Worm (Caenorhabditis elegans) whole organism, L4/young adult: Measurements from ENCODE around the gene ttr-18.

Experiments
- W03F9.2 ChIP-seq: fragments of 150-350 bp; optimal IDR thresholded peaks from 2 replicates; lab custom pipeline; 2014; ENCODE audit warnings: missing biosample characterization, missing genetic modification characterization
- dao-5 ChIP-seq: sonication (generic microtip); optimal IDR thresholded peaks from 2 replicates; lab custom pipeline; 2016; ENCODE audit warnings: missing genotype, missing genetic modification characterization, moderate library complexity, missing compliant biosample characterization
- him-1 ChIP-seq: sonication (generic microtip); optimal IDR thresholded peaks from 2 replicates; lab custom pipeline; 2016; ENCODE audit warnings: missing genotype, missing genetic modification reagents, missing genetic modification characterization, missing compliant biosample characterization

The ttr-18 gene

DNA sequence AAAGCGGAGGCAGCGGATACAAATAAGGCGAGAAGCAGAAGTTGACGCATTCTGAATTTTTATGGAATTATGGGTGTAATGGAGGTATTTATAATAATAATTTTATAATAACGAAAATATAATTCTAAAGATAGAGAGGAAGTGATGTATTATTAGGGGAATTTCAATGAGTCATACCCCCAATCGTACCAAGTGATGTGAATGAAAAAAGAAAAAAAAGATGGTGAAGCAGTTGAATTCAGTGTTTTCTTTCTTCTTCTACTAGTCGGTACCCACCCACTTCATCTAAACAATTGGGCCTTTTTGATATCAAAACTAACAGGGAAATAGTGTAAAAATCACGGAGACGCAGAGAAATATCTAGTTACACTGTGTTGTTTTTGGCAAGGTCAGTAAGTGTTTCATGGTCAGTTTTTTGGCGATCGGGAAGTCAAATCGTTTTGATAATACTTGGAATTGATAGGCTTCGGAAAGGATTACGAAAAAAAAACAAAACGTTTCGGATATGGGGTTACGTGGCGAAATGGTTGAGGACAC is at the start of gene ttr-18:
TSS of gene ttr-18 (minus strand) at position 51 of the 537 bp plus-strand sequence.
- TF ChIP-seq W03F9.2 (tag; lab: Kevin White, UChicago) (no peak), him-1 (tag; lab: Kevin White, UChicago) (no peak), dao-5 (tag; lab: Kevin White, UChicago) (no peak)

DNA sequence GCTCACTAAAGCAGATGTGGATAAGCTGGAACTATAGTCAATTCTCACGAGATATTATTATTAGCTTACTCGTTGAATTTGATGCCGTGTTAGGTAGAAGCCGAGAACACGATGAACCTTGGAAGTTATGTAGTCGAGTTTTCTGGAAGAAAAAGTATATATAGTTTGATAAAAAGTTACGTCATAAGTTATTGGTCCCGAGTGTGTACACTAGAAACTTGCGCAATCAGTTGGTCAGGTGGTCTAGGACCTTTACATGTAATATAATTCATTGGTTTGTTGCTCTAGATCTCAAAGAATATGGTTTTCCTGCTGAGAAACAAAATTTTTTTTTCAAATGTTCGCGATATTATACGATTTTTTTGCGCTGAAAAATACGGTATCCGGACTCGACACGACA is 49.4 kb upstream of the ttr-18 start:
- no peak for TF ChIP-seq dao-5 (tag; lab: Kevin White, UChicago)
- TF ChIP-seq W03F9.2 (tag; lab: Kevin White, UChicago): no peak

DNA sequence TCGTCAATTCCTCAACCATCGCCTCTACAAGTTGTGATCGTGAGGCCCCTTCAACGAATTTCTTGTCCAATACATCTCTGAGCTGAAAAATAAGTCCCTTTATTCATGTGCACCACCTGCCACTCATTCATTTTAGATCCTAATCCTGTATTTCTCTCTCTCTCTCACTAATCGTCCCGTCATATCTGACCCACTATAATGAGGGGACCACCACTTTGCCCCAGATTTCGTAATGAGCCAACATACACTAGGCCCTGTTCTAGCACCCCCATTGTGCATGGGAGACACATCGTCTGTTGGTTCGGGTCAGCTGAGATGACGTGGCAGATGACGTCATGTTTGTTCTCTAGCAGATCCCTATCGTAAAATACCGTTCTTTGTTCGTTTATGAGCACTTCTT is 48.9 kb upstream of the ttr-18 start:
- TF ChIP-seq dao-5 (tag; lab: Kevin White, UChicago) (no peak), W03F9.2 (tag; lab: Kevin White, UChicago) (no peak), him-1 (tag; lab: Kevin White, UChicago) (no peak)

DNA sequence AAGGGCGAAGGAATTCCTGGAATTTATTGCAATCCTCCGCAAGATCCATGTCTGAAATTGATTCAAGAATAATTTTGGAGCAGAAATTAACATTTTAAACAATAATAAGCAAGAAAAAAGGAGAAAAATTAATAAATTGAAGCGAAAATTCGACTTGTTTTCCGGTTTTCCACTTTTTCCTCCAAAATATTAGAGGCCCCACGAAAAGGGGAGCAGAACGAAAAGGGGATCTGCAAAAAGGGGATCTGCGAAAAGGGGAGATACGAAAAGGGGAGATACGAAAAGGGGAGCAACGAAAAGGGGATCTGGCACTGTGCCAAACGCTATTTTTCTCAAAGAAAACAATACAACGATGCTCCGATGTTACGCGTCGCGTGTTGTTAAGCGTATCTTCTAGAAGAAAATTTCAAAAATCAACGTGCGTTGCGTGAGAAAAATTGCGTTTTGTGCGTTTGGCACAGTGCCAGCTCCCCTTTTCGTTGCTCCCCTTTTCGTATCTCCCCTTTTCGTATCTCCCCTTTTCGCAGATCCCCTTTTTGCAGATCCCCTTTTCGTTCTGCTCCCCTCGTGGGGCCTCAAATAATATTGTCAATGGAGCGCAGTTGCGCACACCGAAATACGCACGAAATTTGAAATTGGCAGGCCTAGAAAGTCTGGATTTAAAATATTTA is 48.0 kb upstream of the ttr-18 start, which contains the start of gene Y62F5A.12:
TSS of gene Y62F5A.12 (minus strand) at position 51 of the 671 bp plus-strand sequence.
- TF ChIP-seq him-1 (tag; lab: Kevin White, UChicago) (peak; percentile 62), W03F9.2 (tag; lab: Kevin White, UChicago) (peak; percentile 57)

DNA sequence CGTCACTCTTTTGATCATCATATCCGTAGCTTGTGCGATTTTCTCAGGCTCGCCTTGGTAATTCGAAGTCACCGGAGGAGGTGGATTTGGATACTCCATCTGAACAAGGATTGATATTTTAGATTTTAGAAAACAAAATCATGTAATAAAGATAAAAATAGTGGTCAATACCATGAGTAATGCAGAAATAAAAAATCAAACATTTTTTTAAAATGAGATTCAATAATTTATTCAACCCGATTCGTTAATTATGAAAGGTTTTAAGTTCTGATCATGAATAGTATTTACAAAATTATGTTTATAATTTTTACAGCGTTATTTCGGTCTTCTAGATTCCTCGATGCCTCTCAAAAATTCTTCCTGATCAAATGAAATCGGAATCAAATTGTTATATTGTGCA is 47.2 kb upstream of the ttr-18 start, which contains the start of gene mdt-8:
TSS of gene mdt-8 (minus strand) at position 101 of the 400 bp plus-strand sequence.
- TF ChIP-seq W03F9.2 (tag; lab: Kevin White, UChicago): no peak
- TF ChIP-seq dao-5 (tag; lab: Kevin White, UChicago): no peak
- TF ChIP-seq him-1 (tag; lab: Kevin White, UChicago): no peak

DNA sequence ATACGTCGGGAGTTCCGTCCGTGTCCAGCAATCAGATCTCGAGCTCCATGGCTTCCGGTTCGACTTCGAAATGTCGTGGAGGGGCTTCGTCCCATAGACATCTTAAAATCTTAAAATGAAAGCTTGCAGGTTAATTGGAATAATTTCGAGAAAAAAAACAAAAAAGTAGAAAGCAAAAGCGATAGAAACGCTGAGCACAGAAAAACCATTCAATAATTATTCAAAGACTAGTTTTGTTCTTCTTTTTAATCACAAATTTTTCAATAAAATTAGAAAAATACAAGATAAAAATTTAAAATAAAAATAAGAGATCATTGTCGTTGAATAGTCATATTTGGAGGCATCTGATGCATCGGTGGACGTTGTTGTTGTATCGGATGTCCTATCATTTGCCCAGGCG is 40.4 kb upstream of the ttr-18 start, which contains the start of gene age-1:
TSS of gene age-1 (minus strand) at position 101 of the 400 bp plus-strand sequence.
- TF ChIP-seq dao-5 (tag; lab: Kevin White, UChicago) (no peak), him-1 (tag; lab: Kevin White, UChicago) (no peak), W03F9.2 (tag; lab: Kevin White, UChicago) (no peak)

DNA sequence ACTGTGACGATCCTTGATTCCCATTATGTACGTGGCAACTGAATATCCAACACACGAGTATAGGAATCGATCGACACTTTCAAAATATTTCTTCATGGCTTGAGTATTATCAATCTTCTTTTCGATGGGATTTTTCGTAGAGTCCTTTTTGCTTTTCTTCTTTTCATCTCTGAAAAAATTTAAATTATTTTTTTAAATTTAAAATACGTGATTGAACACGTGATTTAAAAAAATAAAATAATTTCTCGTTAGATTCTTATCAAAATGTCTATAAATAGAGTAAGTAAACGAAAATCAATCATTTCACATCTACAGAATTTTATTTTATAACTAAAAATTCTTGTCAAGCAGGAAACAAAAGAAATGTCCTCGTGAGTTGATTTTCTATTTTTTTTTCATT is 34.8 kb upstream of the ttr-18 start, which contains the start of gene Y62F5A.10:
TSS of gene Y62F5A.10 (plus strand) at position 301 of the 400 bp plus-strand sequence.
- TF ChIP-seq dao-5 (tag; lab: Kevin White, UChicago) (no peak), W03F9.2 (tag; lab: Kevin White, UChicago) (no peak), him-1 (tag; lab: Kevin White, UChicago) (no peak)

DNA sequence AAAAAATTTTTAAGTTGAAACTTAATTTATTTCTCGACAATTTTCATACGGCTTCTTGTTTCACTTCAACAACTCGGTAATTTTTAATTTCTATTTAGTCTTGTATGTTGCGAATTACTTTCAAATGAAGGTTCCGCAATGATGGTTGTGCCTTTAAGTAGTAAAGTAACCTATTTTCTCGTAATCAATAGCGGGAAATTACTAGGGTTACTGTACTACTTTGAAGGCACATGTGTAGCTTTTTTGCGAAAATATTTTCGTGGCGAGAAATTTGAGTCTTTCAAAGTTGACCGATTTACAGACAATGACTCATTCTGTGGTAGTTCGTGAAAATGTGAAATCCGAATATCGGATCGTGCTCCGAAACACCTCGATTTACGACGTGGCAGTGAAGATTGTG is 31.6 kb upstream of the ttr-18 start, which contains the start of gene B0334.10:
TSS of gene B0334.10 (plus strand) at position 301 of the 400 bp plus-strand sequence.
- no peak for TF ChIP-seq W03F9.2 (tag; lab: Kevin White, UChicago)
- no peak for TF ChIP-seq him-1 (tag; lab: Kevin White, UChicago)
- TF ChIP-seq dao-5 (tag; lab: Kevin White, UChicago): no peak

DNA sequence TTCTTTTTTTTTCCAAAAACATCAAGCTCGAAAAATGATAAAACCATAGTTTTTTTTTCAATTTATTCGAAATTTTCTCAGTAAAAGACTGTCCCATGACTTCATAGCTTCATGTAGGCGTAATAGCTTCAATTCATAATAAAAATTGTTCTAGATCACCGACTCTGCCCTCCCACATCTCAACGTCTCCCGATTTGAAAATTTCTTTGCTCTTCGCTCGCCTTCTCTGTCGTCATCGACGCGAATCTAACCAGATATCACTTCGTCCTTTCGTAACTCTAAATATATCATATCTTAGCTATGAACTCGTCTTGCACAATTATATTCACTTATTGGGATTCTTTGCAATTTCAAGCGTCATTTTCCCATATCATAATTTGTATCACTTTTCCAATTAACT is 28.2 kb upstream of the ttr-18 start, which contains the start of gene srh-44:
TSS of gene srh-44 (plus strand) at position 301 of the 400 bp plus-strand sequence.
- no peak for TF ChIP-seq W03F9.2 (tag; lab: Kevin White, UChicago)
- TF ChIP-seq dao-5 (tag; lab: Kevin White, UChicago): no peak
- no peak for TF ChIP-seq him-1 (tag; lab: Kevin White, UChicago)

DNA sequence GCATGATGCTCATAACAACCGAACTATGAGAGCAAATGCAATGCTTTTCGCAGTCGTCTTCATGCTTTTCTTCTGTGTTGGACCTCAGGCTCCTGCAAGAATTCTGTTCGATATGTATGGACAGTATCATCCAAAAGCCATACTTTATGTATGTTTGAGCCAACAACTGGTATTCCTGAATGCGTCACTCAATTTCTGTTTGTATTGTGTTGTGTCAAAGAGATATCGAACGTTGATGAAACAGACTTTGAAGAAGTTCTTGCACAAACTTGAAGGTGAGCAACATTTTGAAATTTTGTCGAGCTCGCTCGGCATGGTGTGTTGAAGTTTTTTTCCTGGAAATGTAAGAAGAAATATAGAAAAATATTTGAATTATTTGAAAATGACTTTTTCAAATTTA is 26.4 kb upstream of the ttr-18 start:
- no peak for TF ChIP-seq dao-5 (tag; lab: Kevin White, UChicago)
- no peak for TF ChIP-seq W03F9.2 (tag; lab: Kevin White, UChicago)
- TF ChIP-seq him-1 (tag; lab: Kevin White, UChicago): no peak

DNA sequence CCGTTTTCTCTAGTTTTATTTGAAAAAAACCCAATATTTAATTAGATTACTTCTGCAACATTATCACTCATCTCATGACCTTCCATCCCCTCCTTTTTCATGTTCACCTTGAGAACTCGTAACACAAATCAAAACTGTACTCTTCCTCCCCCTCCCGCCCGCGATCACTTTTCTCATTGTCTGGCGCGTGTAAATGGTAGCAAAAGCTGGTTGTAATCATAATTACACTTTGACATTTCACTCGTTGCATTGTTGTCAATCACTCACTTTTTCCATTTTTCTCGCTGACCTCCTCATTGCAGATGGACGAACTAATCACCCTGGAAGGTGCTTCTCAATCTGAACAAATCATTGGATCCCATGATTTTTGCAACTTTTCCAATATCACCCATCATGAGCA is 23.8 kb upstream of the ttr-18 start, which contains the start of gene npr-41:
TSS of gene npr-41 (plus strand) at position 301 of the 400 bp plus-strand sequence.
- TF ChIP-seq him-1 (tag; lab: Kevin White, UChicago) (no peak), W03F9.2 (tag; lab: Kevin White, UChicago) (no peak), dao-5 (tag; lab: Kevin White, UChicago) (no peak)

DNA sequence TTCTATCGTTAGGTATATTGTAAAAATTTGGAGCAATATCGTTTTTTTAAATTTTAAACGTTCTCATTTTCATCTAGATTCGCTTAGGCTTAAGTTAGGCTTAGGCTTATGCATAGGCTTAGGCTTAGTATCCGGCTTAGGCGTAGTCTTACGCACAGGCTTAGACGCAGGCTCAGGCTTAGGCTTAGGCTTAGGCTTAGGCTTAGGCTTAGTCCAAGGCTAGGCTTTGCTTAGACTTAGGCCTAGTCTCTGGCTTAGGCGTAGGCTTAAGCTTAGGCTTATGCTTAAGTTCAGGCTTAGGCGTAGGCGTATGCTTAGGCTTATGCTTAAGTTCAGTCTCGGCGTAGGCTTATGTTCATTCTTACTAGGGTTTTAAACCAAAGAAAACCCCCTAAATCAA is 17.2 kb upstream of the ttr-18 start:
- no peak for TF ChIP-seq W03F9.2 (tag; lab: Kevin White, UChicago)
- TF ChIP-seq dao-5 (tag; lab: Kevin White, UChicago): no peak
- no peak for TF ChIP-seq him-1 (tag; lab: Kevin White, UChicago)

DNA sequence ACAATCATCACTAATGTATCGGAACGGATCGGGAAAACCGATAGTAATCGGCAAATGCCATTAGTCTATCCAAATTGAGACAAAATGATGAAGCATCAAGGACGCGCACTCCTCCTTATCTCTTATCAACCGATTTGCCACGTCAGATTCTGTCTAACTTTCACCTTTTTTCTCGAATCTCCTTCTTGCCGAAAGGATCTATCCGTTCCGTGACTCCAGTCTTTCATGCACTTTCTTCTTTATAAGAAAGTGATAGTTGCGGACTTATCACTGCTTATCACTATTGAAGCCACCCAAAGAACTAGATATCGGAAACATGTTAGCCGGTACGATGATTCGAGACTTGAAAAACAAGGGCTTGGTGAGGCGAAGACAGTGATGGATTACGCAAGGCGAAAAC is 15.4 kb upstream of the ttr-18 start:
- TF ChIP-seq him-1 (tag; lab: Kevin White, UChicago): no peak
- TF ChIP-seq W03F9.2 (tag; lab: Kevin White, UChicago): no peak
- TF ChIP-seq dao-5 (tag; lab: Kevin White, UChicago): no peak
